Fruit fly (Drosophila melanogaster): ENCODE results near the gene CG14736.
A peak's percentile ranks its signal among the peaks of the same experiment; 100 is the strongest.

CG14736 gene

DNA sequence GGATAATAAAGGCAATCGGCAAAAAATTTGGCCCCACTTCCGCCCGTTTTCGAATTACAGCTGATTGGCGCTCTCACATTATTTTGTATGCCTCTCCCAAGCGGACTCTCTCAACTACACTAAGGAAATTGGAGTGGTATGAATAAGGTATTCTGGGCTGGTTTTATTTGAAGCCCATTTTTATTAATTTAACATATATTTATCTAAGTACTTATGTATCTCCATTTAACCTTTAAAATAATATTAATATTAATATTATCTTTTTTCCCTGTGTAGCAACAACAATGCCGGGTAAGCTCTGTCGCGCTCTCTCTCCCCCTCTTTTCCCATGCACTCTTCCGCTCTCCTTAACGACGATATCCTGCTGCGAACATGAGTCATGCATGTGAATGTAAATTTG lies 38.6 kb downstream of the CG14736 start (continued):
- TF ChIP-seq Atf6 (GFP tag; IDR thresholded peaks at IDR 0.05), result peak; percentile 82
- peak; percentile 52; the same call in 1 of the 2 replicates for TF ChIP-seq E2f2 (GFP tag; IDR thresholded peaks at IDR 0.05)
- TF ChIP-seq CG13296 (GFP tag; optimal IDR thresholded peaks at IDR 0.05), result peak; percentile 85
- no peak for TF ChIP-seq ash1 (GFP tag; optimal IDR thresholded peaks at IDR 0.05)
- peak; percentile 63 for TF ChIP-seq bcd (GFP tag; optimal IDR thresholded peaks at IDR 0.05)
- no peak for TF ChIP-seq CG3995 (GFP tag; optimal IDR thresholded peaks at IDR 0.05)
- peak; percentile 57 for TF ChIP-seq CG15011 (GFP tag; optimal IDR thresholded peaks at IDR 0.05)
- TF ChIP-seq CG18476 (GFP tag; optimal IDR thresholded peaks at IDR 0.05), result no peak
- TF ChIP-seq CG17568 (GFP tag; optimal IDR thresholded peaks at IDR 0.05), result no peak
- TF ChIP-seq CG17802 (tag; optimal IDR thresholded peaks at IDR 0.05), result no peak
- peak; percentile 79 for TF ChIP-seq CG9932 (GFP tag; IDR thresholded peaks at IDR 0.05)
- TF ChIP-seq jumu (GFP tag; optimal IDR thresholded peaks at IDR 0.05), result no peak
- peak; percentile 24; the same call in 1 of the 2 replicates for TF ChIP-seq CG5953 (GFP tag; IDR thresholded peaks at IDR 0.05)
- no peak for TF ChIP-seq sc (optimal IDR thresholded peaks at IDR 0.05)
- TF ChIP-seq sc (GFP tag; optimal IDR thresholded peaks at IDR 0.05), result peak; percentile 9
- no peak for TF ChIP-seq Pdp1 (GFP tag; optimal IDR thresholded peaks at IDR 0.05)
- peak; percentile 88 for TF ChIP-seq CG32532 (GFP tag; IDR thresholded peaks at IDR 0.05)
- TF ChIP-seq CG15269 (tag; optimal IDR thresholded peaks at IDR 0.05), result peak; percentile 85
- TF ChIP-seq gce (GFP tag; IDR thresholded peaks at IDR 0.05), result peak; percentile 71; the same call in 2 of the 3 replicates
- no peak for TF ChIP-seq CG12744 (GFP tag; optimal IDR thresholded peaks at IDR 0.05)
- no peak for TF ChIP-seq cg (GFP tag; optimal IDR thresholded peaks at IDR 0.05)
- peak; percentile 77 for TF ChIP-seq CG15514 (GFP tag; optimal IDR thresholded peaks at IDR 0.05)
- TF ChIP-seq CG10274 (GFP tag; optimal IDR thresholded peaks at IDR 0.05), result peak; percentile 37
- TF ChIP-seq pan (optimal IDR thresholded peaks at IDR 0.05), result no peak
- peak in 1 of 2 experiments; percentile 92 for TF ChIP-seq pan (GFP tag; optimal IDR thresholded peaks at IDR 0.05 in 1 of 2, IDR thresholded peaks at IDR 0.05 in 1 of 2)
- peak; percentile 42 for TF ChIP-seq MTF-1 (GFP tag; optimal IDR thresholded peaks at IDR 0.05; ENCODE audit: borderline replicate concordance)
- TF ChIP-seq CG17612 (GFP tag; IDR thresholded peaks at IDR 0.05), result 0 out of 2 replicates have a peak, but pooled peaks have one; percentile 21
- peak; percentile 24 for TF ChIP-seq CG18011 (GFP tag; optimal IDR thresholded peaks at IDR 0.05)
- peak; percentile 48 for TF ChIP-seq slou (GFP tag; optimal IDR thresholded peaks at IDR 0.05)
- TF ChIP-seq al (GFP tag; IDR thresholded peaks at IDR 0.05), result peak; percentile 57; the same call in 1 of the 2 replicates
- peak; percentile 93 for TF ChIP-seq CG18599 (GFP tag; optimal IDR thresholded peaks at IDR 0.05)
- peak; percentile 79 for TF ChIP-seq Hand (GFP tag; optimal IDR thresholded peaks at IDR 0.05)
- TF ChIP-seq Oli (tag; optimal IDR thresholded peaks at IDR 0.05), result peak; percentile 72
- peak; percentile 77; the same call in 2 of the 3 replicates for TF ChIP-seq B-H1 (GFP tag; IDR thresholded peaks at IDR 0.05)
- TF ChIP-seq NK7.1 (GFP tag; optimal IDR thresholded peaks at IDR 0.05), result no peak
- peak in 1 of 2 experiments; percentile 71 for TF ChIP-seq dpn (GFP tag; optimal IDR thresholded peaks at IDR 0.05)
- no peak for TF ChIP-seq Opbp (GFP tag; IDR thresholded peaks at IDR 0.05; ENCODE audit: partially characterized antibody)
- peak; percentile 49; the same call in 1 of the 2 replicates for TF ChIP-seq klu (GFP tag; IDR thresholded peaks at IDR 0.05)
- peak; percentile 78; the same call in 1 of the 2 replicates for TF ChIP-seq stc (GFP tag; IDR thresholded peaks at IDR 0.05)
- TF ChIP-seq CG9727 (GFP tag; optimal IDR thresholded peaks at IDR 0.05), result peak; percentile 70
- TF ChIP-seq gcm2 (GFP tag; optimal IDR thresholded peaks at IDR 0.05), result no peak
- no peak for TF ChIP-seq Sry-β (GFP tag; optimal IDR thresholded peaks at IDR 0.05)
- no peak for TF ChIP-seq CG4282 (GFP tag; optimal IDR thresholded peaks at IDR 0.05)
- peak; percentile 79 for TF ChIP-seq ATbp (GFP tag; optimal IDR thresholded peaks at IDR 0.05)
- TF ChIP-seq ap (GFP tag; IDR thresholded peaks at IDR 0.05), result peak; percentile 68
- no peak for TF ChIP-seq CG1647 (GFP tag; optimal IDR thresholded peaks at IDR 0.05)
- peak; percentile 38 for TF ChIP-seq CG2875 (GFP tag; optimal IDR thresholded peaks at IDR 0.05)
- no peak for TF ChIP-seq Hr78 (GFP tag; optimal IDR thresholded peaks at IDR 0.05)
- peak; percentile 83 for TF ChIP-seq CG10366 (GFP tag; IDR thresholded peaks at IDR 0.05)
- TF ChIP-seq Bdp1 (GFP tag; optimal IDR thresholded peaks at IDR 0.05), result no peak
